Worm (Caenorhabditis elegans) whole organism, dauer: ENCODE results near the gene cki-2.

Experiments
- unc-62 ChIP-seq: sonication (generic microtip); optimal IDR thresholded peaks from 2 replicates; lab custom pipeline; 2017; ENCODE audit warnings: missing biosample characterization, missing genetic modification reagents, missing genetic modification characterization

Gene cki-2

DNA sequence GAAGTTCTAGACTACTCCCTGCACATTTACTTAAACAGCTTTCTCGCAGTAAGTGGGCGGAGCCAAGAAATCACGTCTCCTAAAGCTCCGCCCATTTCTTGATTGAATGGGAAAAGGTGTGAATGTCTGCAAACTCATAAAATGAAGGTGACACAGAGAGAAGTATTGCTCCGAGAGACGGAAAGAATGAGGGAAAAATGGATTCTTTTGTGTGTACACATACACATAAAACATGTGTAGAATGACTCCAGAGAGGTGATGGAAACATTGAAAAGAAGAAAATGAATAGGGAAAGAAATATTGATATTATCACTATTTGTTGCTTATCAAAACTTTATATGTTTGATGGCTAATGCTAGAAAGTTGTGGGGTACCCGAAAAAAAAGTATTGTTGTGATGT, 35.2 kb downstream of the cki-2 start:
- no peak for TF ChIP-seq unc-62 (GFP tag; lab: Kevin White, UChicago)

DNA sequence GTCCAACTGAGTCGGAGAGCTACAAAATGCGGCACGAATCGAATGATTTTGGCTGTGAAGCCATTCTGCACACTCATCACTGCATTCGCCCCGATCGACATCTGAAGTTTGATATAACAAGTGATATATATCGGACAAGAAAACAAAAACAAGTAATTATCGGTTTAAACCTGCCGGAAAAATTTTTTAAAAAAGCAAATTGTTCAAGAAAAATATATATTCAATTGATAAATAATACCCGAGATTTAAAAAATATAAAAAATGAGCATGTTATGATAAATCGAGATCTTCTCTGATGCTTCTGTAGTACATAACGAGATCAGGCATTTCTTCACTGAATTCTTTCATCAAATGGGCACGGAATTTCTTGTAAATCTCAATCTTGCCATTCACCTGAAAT, 37.4 kb downstream of the cki-2 start, which contains the start of gene T09A5.5:
Gene T09A5.5 (minus strand): TSS at position 101 of the 400 bp plus-strand sequence.
- TF ChIP-seq unc-62 (GFP tag; lab: Kevin White, UChicago), result no peak

DNA sequence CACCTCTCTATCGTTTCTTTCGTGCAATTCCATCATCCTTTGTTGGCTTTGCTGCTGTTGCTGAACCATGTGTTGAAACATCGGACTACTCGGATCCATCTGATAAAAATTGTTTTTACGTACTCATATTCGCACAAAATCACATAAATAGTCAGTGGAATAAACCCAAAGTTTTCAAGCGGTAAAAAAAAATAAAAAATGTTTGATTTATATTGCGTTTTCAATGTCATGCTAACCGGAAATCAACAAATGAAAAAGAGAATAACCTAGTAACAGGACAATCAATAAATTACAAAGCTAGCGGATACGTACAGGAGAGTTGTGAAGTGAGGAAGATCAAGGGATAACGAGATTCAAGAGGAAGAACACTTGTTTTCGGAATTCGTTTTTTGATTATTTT, 38.6 kb downstream of the cki-2 start, which contains the start of gene mdt-10:
Gene mdt-10 (minus strand): TSS at position 101 of the 400 bp plus-strand sequence.
- no peak for TF ChIP-seq unc-62 (GFP tag; lab: Kevin White, UChicago)

DNA sequence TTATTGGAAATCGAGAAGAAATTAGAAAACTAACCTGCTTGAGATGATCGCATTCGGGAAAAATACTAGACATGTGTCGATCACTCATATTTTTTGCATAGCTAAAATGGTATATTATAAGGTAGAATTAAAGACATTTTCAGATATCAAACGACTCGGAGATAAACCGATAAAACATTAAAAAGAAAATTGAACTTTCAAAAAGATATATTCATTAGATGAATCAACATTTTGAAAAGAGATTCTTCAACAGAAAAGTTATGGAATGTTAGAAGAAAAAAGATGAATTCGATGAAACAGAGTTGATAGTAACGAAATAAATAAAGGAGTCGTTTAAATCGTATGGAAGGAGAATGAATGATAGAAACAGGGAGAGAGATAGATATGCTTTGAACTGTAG, 39.3 kb downstream of the cki-2 start, which contains the start of gene mdmh-35:
Gene mdmh-35 (minus strand): TSS at position 101 of the 400 bp plus-strand sequence.
- TF ChIP-seq unc-62 (GFP tag; lab: Kevin White, UChicago), result no peak

- TF ChIP-seq unc-62 (GFP tag; lab: Kevin White, UChicago), result no peak
These were observed 41.2 kb downstream of the cki-2 start, which contains the start of the genes cec-3 and T09A5.15 for ce11 chrII:7857485-7858010. cec-3 (minus strand) TSS chrII:7857600. T09A5.15 (plus strand) TSS chrII:7857960.

ce11 chrII:7858101-7858500, 41.8 kb downstream of the cki-2 start, which contains the start of gene sds-22:
sds-22 (plus strand) TSS chrII:7858401.
- TF ChIP-seq unc-62 (GFP tag; lab: Kevin White, UChicago), result no peak

ce11 chrII:7860221-7860928, 44.1 kb downstream of the cki-2 start, which contains the start of gene lin-5:
lin-5 (plus strand) TSS chrII:7860574.
- no peak for TF ChIP-seq unc-62 (GFP tag; lab: Kevin White, UChicago)

- TF ChIP-seq unc-62 (GFP tag; lab: Kevin White, UChicago), result no peak
These were observed 47.3 kb downstream of the cki-2 start for ce11 chrII:7863480-7864125.

DNA sequence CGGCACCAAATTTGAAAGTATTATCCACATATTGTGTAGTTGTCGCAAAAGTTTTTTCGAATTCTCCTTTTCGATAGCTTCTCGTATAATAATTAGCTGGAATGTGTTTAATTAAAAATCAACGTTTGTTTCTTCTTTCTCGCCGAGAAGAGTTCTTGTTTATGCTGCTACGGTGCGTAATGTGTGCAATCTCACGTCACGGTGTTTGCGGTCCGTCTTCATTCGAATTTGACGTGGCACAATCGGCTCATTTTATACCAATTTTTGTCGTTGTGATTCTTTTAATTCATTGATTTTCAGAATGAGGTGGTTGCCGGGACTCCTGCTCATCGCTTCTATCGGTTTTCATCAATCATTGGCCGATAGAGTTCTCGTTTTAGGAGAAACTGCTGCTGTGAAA, 47.9 kb downstream of the cki-2 start, which contains the start of gene ostb-1:
Gene ostb-1 (plus strand): TSS at position 301 of the 400 bp plus-strand sequence.
- TF ChIP-seq unc-62 (GFP tag; lab: Kevin White, UChicago), result no peak

DNA sequence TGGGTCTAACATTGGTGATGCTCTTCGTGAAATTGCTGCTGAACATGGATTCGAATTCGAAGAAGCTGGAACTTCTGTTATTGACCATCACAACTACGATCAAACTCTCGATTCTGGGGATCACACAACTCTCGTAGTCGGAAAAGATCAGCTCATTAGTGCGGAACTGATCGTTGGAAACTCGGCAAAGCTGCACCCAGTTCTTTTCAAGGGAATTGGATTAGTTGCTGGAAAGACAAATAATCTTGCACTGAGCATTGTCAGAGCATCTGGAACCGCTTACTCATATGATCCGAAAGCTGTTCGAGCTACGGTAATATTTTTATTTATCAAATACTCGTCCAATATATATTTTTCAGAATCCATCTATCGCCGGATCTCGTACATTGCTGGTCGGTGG, 48.6 kb downstream of the cki-2 start:
- TF ChIP-seq unc-62 (GFP tag; lab: Kevin White, UChicago), result no peak

DNA sequence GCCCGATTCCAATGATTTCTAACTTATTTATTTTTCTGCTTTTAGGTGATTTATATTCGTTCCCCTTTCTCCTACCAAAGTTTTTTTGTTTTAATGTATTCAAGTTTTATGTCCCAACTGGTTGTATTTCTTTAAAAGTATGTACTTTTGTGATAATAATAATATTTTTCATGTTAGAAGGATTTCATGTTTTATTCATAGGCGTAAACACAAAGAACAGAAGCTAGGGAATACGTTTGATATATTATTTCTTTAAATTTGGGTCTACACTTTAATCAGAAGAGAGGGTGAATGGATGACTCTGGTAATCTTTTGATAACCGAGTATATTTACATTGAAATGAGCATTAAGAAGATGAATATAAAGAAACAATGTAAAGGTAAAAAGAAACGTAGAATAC, 49.8 kb downstream of the cki-2 start:
- no peak for TF ChIP-seq unc-62 (GFP tag; lab: Kevin White, UChicago)
